Worm (Caenorhabditis elegans) whole organism, mixed stage, embryonic: ENCODE results near the gene nspb-7.

Experiments
- blmp-1 ChIP-seq: fragments of 150-350 bp; optimal IDR thresholded peaks from 2 replicates; lab custom pipeline; 2014; ENCODE audit warnings: missing biosample characterization, missing genetic modification characterization
- ces-1 ChIP-seq: fragments of 150-350 bp; optimal IDR thresholded peaks from 2 replicates; lab custom pipeline; 2014; ENCODE audit warnings: missing biosample characterization, missing genetic modification reagents, missing genetic modification characterization
- lin-13 ChIP-seq: fragments of 150-350 bp; optimal IDR thresholded peaks from 2 replicates; lab custom pipeline; 2014; ENCODE audit warnings: missing biosample characterization, missing genetic modification characterization
- nhr-237 ChIP-seq: fragments of 150-350 bp; optimal IDR thresholded peaks from 2 replicates; lab custom pipeline; 2014; ENCODE audit warnings: missing biosample characterization, missing genetic modification characterization
- nhr-76 ChIP-seq: sonication (generic microtip); optimal IDR thresholded peaks from 2 replicates; lab custom pipeline; 2017; ENCODE audit warnings: missing biosample characterization, missing genetic modification characterization
- unc-62 ChIP-seq: fragments of 150-350 bp; optimal IDR thresholded peaks from 2 replicates; lab custom pipeline; 2014; ENCODE audit warnings: missing biosample characterization, missing genetic modification reagents, missing genetic modification characterization

ce11 chrII:14591699-14592098 is 13.6 kb downstream of the nspb-7 start, which contains the start of gene C01G12.7:
- TF ChIP-seq ces-1 (GFP tag; lab: Kevin White, UChicago) (no peak), blmp-1 (tag; lab: Kevin White, UChicago) (no peak), lin-13 (tag; lab: Kevin White, UChicago) (no peak), nhr-76 (tag; lab: Kevin White, UChicago) (no peak), unc-62 (GFP tag; lab: Kevin White, UChicago) (no peak), nhr-237 (no peak)
